Worm (Caenorhabditis elegans): ENCODE measurements around the gene wdfy-2.

- TF ChIP-seq med-1 (GFP tag; optimal IDR thresholded peaks at IDR 0.05; ENCODE audit: insufficient read depth) (no peak), ref-1 (GFP tag; conservative IDR thresholded peaks at IDR 0.05) (no peak), ztf-23 (GFP tag; IDR thresholded peaks at IDR 0.05) (no peak), flt-1 (GFP tag; IDR thresholded peaks at IDR 0.05) (no peak), T22C8.4 (GFP tag; IDR thresholded peaks at IDR 0.05) (no peak), ztf-29 (GFP tag; IDR thresholded peaks at IDR 0.05) (no peak), klf-2 (GFP tag; conservative IDR thresholded peaks at IDR 0.05) (no peak), cog-1 (tag; optimal IDR thresholded peaks at IDR 0.05) (no peak)
Measured at ce11 chrII:9281595-9281994, 38.1 kb upstream of the wdfy-2 start.
